Fruit fly (Drosophila melanogaster) whole organism, embryonic: ENCODE results near the gene Cad96Cb.

Experiments used
- Aef1 ChIP-seq: fragments of 200-800 bp; sonication (Bioruptor generic); IDR thresholded peaks from 3 replicates; pipeline ENCODE4 v1.3.6; 2022; ENCODE audit warnings: missing biosample characterization, missing genetic modification characterization
- Bdp1 ChIP-seq: fragments of 200-800 bp; sonication (Bioruptor generic); optimal IDR thresholded peaks from 3 replicates; lab custom pipeline; 2016; ENCODE audit warnings: missing biosample characterization, missing genetic modification characterization
- CG10565 ChIP-seq: fragments of 200-800 bp; sonication (Bioruptor generic); optimal IDR thresholded peaks from 3 replicates; lab custom pipeline; 2016; ENCODE audit warnings: missing biosample characterization, mild to moderate bottlenecking, missing genetic modification characterization
- CG11085 ChIP-seq: fragments of 200-800 bp; sonication (Bioruptor generic); IDR thresholded peaks from 2 replicates; pipeline ENCODE4 v1.3.6; 2022; ENCODE audit warnings: missing biosample characterization, missing genetic modification characterization
- CG11093 ChIP-seq: fragments of 200-800 bp; sonication (Bioruptor generic); IDR thresholded peaks from 3 replicates; pipeline ENCODE4 v1.3.6; 2022; ENCODE audit warnings: missing biosample characterization, missing genetic modification characterization
- CG11456 ChIP-seq: fragments of 200-800 bp; sonication (Bioruptor generic); IDR thresholded peaks from 3 replicates; pipeline ENCODE4 v1.3.6; 2022; ENCODE audit warnings: missing biosample characterization, missing genetic modification characterization
- CG1529 ChIP-seq: fragments of 200-800 bp; sonication (Bioruptor generic); optimal IDR thresholded peaks from 3 replicates; lab custom pipeline; 2018; ENCODE audit warnings: missing biosample characterization, missing genetic modification characterization
- CG15514 ChIP-seq: fragments of 200-800 bp; sonication (Bioruptor generic); optimal IDR thresholded peaks from 3 replicates; lab custom pipeline; 2017; ENCODE audit warnings: missing biosample characterization, missing genetic modification characterization, mild to moderate bottlenecking, moderate library complexity, missing genetic modification reagents
- CG15601 ChIP-seq: fragments of 200-800 bp; sonication (Bioruptor generic); optimal IDR thresholded peaks from 3 replicates; lab custom pipeline; 2019; ENCODE audit warnings: missing biosample characterization, mild to moderate bottlenecking, missing genetic modification characterization, moderate library complexity
- CG17328 ChIP-seq: fragments of 200-800 bp; sonication (Bioruptor generic); IDR thresholded peaks from 2 replicates; pipeline ENCODE4 v1.3.6; 2022; ENCODE audit warnings: missing biosample characterization, missing genetic modification characterization
- CG30020 ChIP-seq: fragments of 200-800 bp; optimal IDR thresholded peaks from 2 replicates; lab custom pipeline; 2019; ENCODE audit warnings: missing biosample characterization, mild to moderate bottlenecking, missing genetic modification characterization, moderate library complexity
- CG30403 ChIP-seq: fragments of 200-800 bp; sonication (Bioruptor generic); optimal IDR thresholded peaks from 3 replicates; lab custom pipeline; 2016; ENCODE audit warnings: missing biosample characterization, missing genetic modification characterization
- CG3065 ChIP-seq: fragments of 200-800 bp; sonication (Bioruptor generic); optimal IDR thresholded peaks from 2 replicates; lab custom pipeline; 2016; ENCODE audit warnings: missing biosample characterization, missing genetic modification characterization
- CG31365 ChIP-seq: fragments of 200-800 bp; sonication (Bioruptor generic); optimal IDR thresholded peaks from 2 replicates; lab custom pipeline; 2018; ENCODE audit warnings: missing biosample characterization, mild to moderate bottlenecking, missing genetic modification characterization
- CG32532 ChIP-seq: fragments of 200-800 bp; sonication (Bioruptor generic); IDR thresholded peaks from 2 replicates; pipeline ENCODE4 v1.3.6; 2022; ENCODE audit warnings: missing biosample characterization, missing genetic modification characterization
- CG32767 ChIP-seq: fragments of 200-800 bp; sonication (Bioruptor generic); IDR thresholded peaks from 2 replicates; pipeline ENCODE4 v1.3.6; 2022; ENCODE audit warnings: missing biosample characterization, missing genetic modification characterization
- CG3407 ChIP-seq: fragments of 200-800 bp; sonication (Bioruptor generic); optimal IDR thresholded peaks from 2 replicates; lab custom pipeline; 2018; ENCODE audit warnings: missing biosample characterization, mild to moderate bottlenecking, missing genetic modification characterization
- CG34422 ChIP-seq: fragments of 200-800 bp; sonication (Bioruptor generic); IDR thresholded peaks from 3 replicates; pipeline ENCODE4 v1.3.6; 2022; ENCODE audit warnings: missing biosample characterization, missing genetic modification characterization
- CG4328 ChIP-seq: fragments of 200-800 bp; sonication (Bioruptor generic); optimal IDR thresholded peaks from 3 replicates; lab custom pipeline; 2017; ENCODE audit warnings: missing biosample characterization, missing genetic modification reagents, missing genetic modification characterization
- CG6813 ChIP-seq: fragments of 200-800 bp; sonication (Bioruptor generic); optimal IDR thresholded peaks from 2 replicates; lab custom pipeline; 2017; ENCODE audit warnings: missing biosample characterization, missing genetic modification characterization, mild to moderate bottlenecking, moderate library complexity, missing genetic modification reagents
- CG7963 ChIP-seq: fragments of 200-800 bp; sonication (Bioruptor generic); IDR thresholded peaks from 3 replicates; pipeline ENCODE4 v1.3.6; 2022; ENCODE audit warnings: missing biosample characterization, missing genetic modification characterization; ENCODE audit not compliant: partially characterized antibody
- CG8388 ChIP-seq: fragments of 200-800 bp; sonication (Bioruptor generic); optimal IDR thresholded peaks from 2 replicates; lab custom pipeline; 2019; ENCODE audit warnings: missing biosample characterization, mild to moderate bottlenecking, missing genetic modification characterization, moderate library complexity
- CG8765 ChIP-seq: fragments of 200-800 bp; sonication (Bioruptor generic); IDR thresholded peaks from 2 replicates; pipeline ENCODE4 v1.3.6; 2022; ENCODE audit warnings: missing biosample characterization, missing genetic modification characterization
- CG8944 ChIP-seq: fragments of 200-800 bp; sonication (Bioruptor generic); optimal IDR thresholded peaks from 3 replicates; lab custom pipeline; 2016; ENCODE audit warnings: missing biosample characterization, missing genetic modification characterization
- CTCF ChIP-seq: fragments of 200-800 bp; sonication (Bioruptor generic); optimal IDR thresholded peaks from 2 replicates; lab custom pipeline; 2017; ENCODE audit warnings: missing biosample characterization, mild to moderate bottlenecking, missing genetic modification characterization, moderate library complexity
- D19B ChIP-seq: fragments of 200-800 bp; sonication (Bioruptor generic); optimal IDR thresholded peaks from 2 replicates; lab custom pipeline; 2017; ENCODE audit warnings: missing biosample characterization, mild to moderate bottlenecking, missing genetic modification characterization
- Dp ChIP-seq: fragments of 200-800 bp; sonication (Bioruptor generic); optimal IDR thresholded peaks from 2 replicates; lab custom pipeline; 2018; ENCODE audit warnings: missing biosample characterization, mild to moderate bottlenecking, missing genetic modification characterization, moderate library complexity
- HHEX ChIP-seq: fragments of 200-800 bp; sonication (Bioruptor generic); optimal IDR thresholded peaks from 3 replicates; lab custom pipeline; 2017; ENCODE audit warnings: missing biosample characterization, mild to moderate bottlenecking, missing genetic modification characterization, missing genetic modification reagents
- Hey ChIP-seq: fragments of 200-800 bp; sonication (Bioruptor generic); optimal IDR thresholded peaks from 3 replicates; lab custom pipeline; 2018; ENCODE audit warnings: missing biosample characterization, mild to moderate bottlenecking, missing genetic modification characterization
- Mad ChIP-seq: fragments of 200-800 bp; sonication (Bioruptor generic); optimal IDR thresholded peaks from 2 replicates; lab custom pipeline; 2016; ENCODE audit warnings: missing biosample characterization, missing genetic modification characterization
- Meics ChIP-seq: fragments of 200-800 bp; sonication (Bioruptor generic); optimal IDR thresholded peaks from 2 replicates; lab custom pipeline; 2017; ENCODE audit warnings: missing biosample characterization, mild to moderate bottlenecking, missing genetic modification characterization
- Poxn ChIP-seq: fragments of 200-800 bp; sonication (Bioruptor generic); IDR thresholded peaks from 2 replicates; pipeline ENCODE4 v1.3.6; 2022; ENCODE audit warnings: missing biosample characterization, missing genetic modification characterization
- Tbp ChIP-seq: fragments of >200 bp; optimal IDR thresholded peaks from 2 replicates; lab custom pipeline; 2018; ENCODE audit warnings: missing biosample characterization, missing genetic modification characterization
- ac ChIP-seq: fragments of 200-800 bp; sonication (Bioruptor generic); optimal IDR thresholded peaks from 3 replicates; lab custom pipeline; 2017; ENCODE audit warnings: missing biosample characterization, mild to moderate bottlenecking, missing genetic modification characterization
- amos ChIP-seq: fragments of 200-800 bp; sonication (Bioruptor generic); IDR thresholded peaks from 2 replicates; pipeline ENCODE4 v1.3.6; 2022; ENCODE audit warnings: missing biosample characterization, missing genetic modification characterization; ENCODE audit not compliant: partially characterized antibody
- chm ChIP-seq: fragments of 200-800 bp; sonication (Bioruptor generic); IDR thresholded peaks from 2 replicates; pipeline ENCODE4 v1.3.6; 2022; ENCODE audit warnings: missing biosample characterization, missing genetic modification characterization
- dm ChIP-seq: fragments of 200-800 bp; sonication (Bioruptor generic); optimal IDR thresholded peaks from 3 replicates; lab custom pipeline; 2016; ENCODE audit warnings: missing biosample characterization, missing genetic modification characterization
- en ChIP-seq: fragments of 200-800 bp; sonication (Bioruptor generic); optimal IDR thresholded peaks from 2 replicates; lab custom pipeline; 2016; ENCODE audit warnings: missing biosample characterization, missing genetic modification characterization
- lilli ChIP-seq: fragments of 200-800 bp; sonication (Bioruptor generic); optimal IDR thresholded peaks from 3 replicates; lab custom pipeline; 2016; ENCODE audit warnings: missing biosample characterization, missing genetic modification characterization
- nau ChIP-seq: fragments of 200-800 bp; sonication (Bioruptor generic); optimal IDR thresholded peaks from 3 replicates; lab custom pipeline; 2017; ENCODE audit warnings: missing biosample characterization, mild to moderate bottlenecking, missing genetic modification characterization, missing genetic modification reagents
- pb ChIP-seq: fragments of 200-800 bp; sonication (Bioruptor generic); optimal IDR thresholded peaks from 3 replicates; lab custom pipeline; 2016; ENCODE audit warnings: missing biosample characterization, missing genetic modification characterization
- pfk ChIP-seq: fragments of 200-800 bp; sonication (Bioruptor generic); optimal IDR thresholded peaks from 2 replicates; lab custom pipeline; 2018; ENCODE audit warnings: missing biosample characterization, mild to moderate bottlenecking, missing genetic modification characterization, moderate library complexity
- pita ChIP-seq: fragments of 200-800 bp; sonication (Bioruptor generic); optimal IDR thresholded peaks from 2 replicates; lab custom pipeline; 2017; ENCODE audit warnings: missing biosample characterization, mild to moderate bottlenecking, missing genetic modification characterization
- tap ChIP-seq: fragments of 200-800 bp; optimal IDR thresholded peaks from 3 replicates; lab custom pipeline; 2019; ENCODE audit warnings: missing biosample characterization, mild to moderate bottlenecking, missing genetic modification characterization, moderate library complexity
- tgo ChIP-seq: fragments of 200-800 bp; sonication (Bioruptor generic); IDR thresholded peaks from 3 replicates; pipeline ENCODE4 v1.3.6; 2022; ENCODE audit warnings: missing biosample characterization, missing genetic modification characterization
- tio ChIP-seq: fragments of 200-800 bp; sonication (Bioruptor generic); optimal IDR thresholded peaks from 2 replicates; lab custom pipeline; 2017; ENCODE audit warnings: missing biosample characterization, missing genetic modification characterization, inconsistent platforms
- tll ChIP-seq, 2 experiments: fragments of 200-800 bp in 1 of 2; fragments of >200 bp in 1 of 2; sonication (Bioruptor generic) in 1 of 2; optimal IDR thresholded peaks; 2 replicates each; lab custom pipeline; 2017 to 2019; ENCODE audit warnings: missing biosample characterization in 2 of 2, missing genetic modification characterization in 2 of 2, mild to moderate bottlenecking in 1 of 2, moderate library complexity in 1 of 2
- tna ChIP-seq: fragments of 200-800 bp; sonication (Bioruptor generic); IDR thresholded peaks from 2 replicates; pipeline ENCODE4 v1.3.6; 2022; ENCODE audit warnings: missing biosample characterization, missing genetic modification characterization; ENCODE audit not compliant: partially characterized antibody
- twi ChIP-seq: fragments of 200-800 bp; optimal IDR thresholded peaks from 2 replicates; lab custom pipeline; 2019; ENCODE audit warnings: missing biosample characterization, mild to moderate bottlenecking, missing genetic modification characterization, moderate library complexity
- unc-4 ChIP-seq: fragments of 200-800 bp; sonication (Bioruptor generic); IDR thresholded peaks from 2 replicates; pipeline ENCODE4 v1.3.6; 2022; ENCODE audit warnings: missing biosample characterization, missing genetic modification characterization; ENCODE audit not compliant: partially characterized antibody
- vfl ChIP-seq: fragments of 200-800 bp; sonication (Bioruptor generic); optimal IDR thresholded peaks from 2 replicates; lab custom pipeline; 2016; ENCODE audit warnings: missing biosample characterization, missing genetic modification characterization

Gene Cad96Cb

DNA sequence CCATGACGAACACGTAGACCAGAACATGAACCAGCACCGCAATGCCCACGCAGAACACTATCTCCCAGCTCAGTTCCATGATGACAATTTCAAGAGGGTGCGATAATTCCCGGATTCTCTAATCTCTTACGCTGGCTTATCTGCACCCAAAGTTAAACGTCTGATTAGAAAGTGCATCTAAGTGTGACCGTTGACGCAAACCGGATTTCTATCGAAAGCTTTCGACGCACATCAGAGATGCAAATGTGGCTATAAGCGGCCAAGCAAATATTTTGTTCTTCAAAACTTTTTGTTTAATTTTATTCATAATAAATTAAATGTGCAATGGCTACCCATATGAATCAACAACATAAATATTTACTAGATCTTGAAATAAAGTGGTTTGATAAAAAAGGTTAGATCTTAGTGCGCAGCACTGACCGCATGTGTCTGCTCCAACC lies 30.2 kb upstream of the Cad96Cb start, which contains the start of the genes Kdsr and CG11858 (continued):
- TF ChIP-seq lilli (GFP tag; lab: Kevin White, UChicago) (peak; percentile 83), CG15601 (tag; lab: Kevin White, UChicago) (peak; percentile 56), CG30020 (tag; lab: Kevin White, UChicago) (peak; percentile 46), pfk (GFP tag; lab: Kevin White, UChicago) (no peak), tll (GFP tag; optimal IDR thresholded peaks at IDR 0.05; lab: Kevin White, UChicago) (no peak), CG4328 (GFP tag; lab: Kevin White, UChicago) (no peak), CG8765 (GFP tag; lab: Robert Waterston, UW) (peak; percentile 53), CG34422 (peak; percentile 70; the same call in 2 of the 3 replicates), vfl (GFP tag; lab: Kevin White, UChicago) (peak; percentile 3), tio (GFP tag; lab: Kevin White, UChicago) (no peak), dm (GFP tag; lab: Kevin White, UChicago) (peak; percentile 74), CG8944 (peak; percentile 28), Meics (GFP tag; lab: Kevin White, UChicago) (peak; percentile 61), en (GFP tag; lab: Kevin White, UChicago) (no peak), pb (GFP tag; lab: Kevin White, UChicago) (peak; percentile 3), twi (tag; lab: Kevin White, UChicago) (peak; percentile 30), unc-4 (GFP tag; lab: Robert Waterston, UW) (peak; percentile 56; the same call in 1 of the 2 replicates), CG17328 (GFP tag; lab: Robert Waterston, UW) (peak; percentile 65), CG6813 (no peak), CG7963 (GFP tag; lab: Robert Waterston, UW) (no peak), CG11085 (GFP tag; lab: Robert Waterston, UW) (no peak), CTCF (GFP tag; lab: Kevin White, UChicago) (no peak), Dp (GFP tag; lab: Kevin White, UChicago) (peak; percentile 11), chm (0 out of 2 replicates have a peak, but pooled peaks have one; percentile 5), CG10565 (GFP tag; lab: Kevin White, UChicago) (no peak), nau (GFP tag; lab: Kevin White, UChicago) (no peak), amos (GFP tag; lab: Robert Waterston, UW) (no peak), CG30403 (GFP tag; lab: Kevin White, UChicago) (peak; percentile 82), Bdp1 (GFP tag; lab: Kevin White, UChicago) (peak; percentile 27), CG32767 (GFP tag; lab: Robert Waterston, UW) (peak; percentile 23; the same call in 1 of the 2 replicates), pita (GFP tag; lab: Kevin White, UChicago) (no peak), CG32532 (peak; percentile 68), CG11456 (GFP tag; lab: Robert Waterston, UW) (0 out of 3 replicates have a peak, but pooled peaks have one; percentile 34), CG3065 (no peak), ac (GFP tag; lab: Kevin White, UChicago) (no peak), Hey (no peak), HHEX (GFP tag; lab: Kevin White, UChicago) (peak; percentile 12), CG1529 (GFP tag; lab: Kevin White, UChicago) (no peak), CG3407 (GFP tag; lab: Kevin White, UChicago) (no peak), D19B (GFP tag; lab: Kevin White, UChicago) (no peak), Mad (peak; percentile 61), tap (tag; lab: Kevin White, UChicago) (no peak), Aef1 (GFP tag; lab: Robert Waterston, UW) (peak; percentile 53), Poxn (GFP tag; lab: Robert Waterston, UW) (no peak), CG31365 (no peak), CG15514 (GFP tag; lab: Kevin White, UChicago) (peak; percentile 69), tgo (GFP tag; lab: Robert Waterston, UW) (peak; percentile 77), tna (no peak), CG11093 (peak; percentile 53; the same call in 1 of the 3 replicates), CG8388 (GFP tag; lab: Kevin White, UChicago) (peak; percentile 55), Tbp (no peak)
